Fruit fly (Drosophila melanogaster): ENCODE results near the gene csw.

Gene csw

dm6 chrX:2141854-2142216 lies 47.8 kb downstream of the csw start (continued):
- TF ChIP-seq tup (GFP tag; optimal IDR thresholded peaks at IDR 0.05): no peak
- peak; percentile 38 for TF ChIP-seq CG15011 (GFP tag; optimal IDR thresholded peaks at IDR 0.05)
- TF ChIP-seq CG12391 (tag; optimal IDR thresholded peaks at IDR 0.05): peak; percentile 48
- peak; percentile 34; the same call in 1 of the 2 replicates for TF ChIP-seq onecut (GFP tag; IDR thresholded peaks at IDR 0.05)
- peak; percentile 61 for TF ChIP-seq CG12071 (GFP tag; optimal IDR thresholded peaks at IDR 0.05)
- peak; percentile 2 to 90 for TF ChIP-seq Pdp1 (GFP tag; optimal IDR thresholded peaks at IDR 0.05)
- peak; percentile 34 for TF ChIP-seq Hand (GFP tag; optimal IDR thresholded peaks at IDR 0.05)
- TF ChIP-seq CG30403 (GFP tag; optimal IDR thresholded peaks at IDR 0.05): peak; percentile 48
- peak; percentile 31; the same call in 1 of the 2 replicates for TF ChIP-seq gsb (GFP tag; IDR thresholded peaks at IDR 0.05)
- peak; percentile 15 for TF ChIP-seq CG1792 (GFP tag; optimal IDR thresholded peaks at IDR 0.05)
- TF ChIP-seq Camta (GFP tag; optimal IDR thresholded peaks at IDR 0.05): peak; percentile 23
- peak; percentile 48; the same call in 1 of the 3 replicates for TF ChIP-seq CG11695 (GFP tag; IDR thresholded peaks at IDR 0.05)
- peak; percentile 46 to 57 for TF ChIP-seq Hr51 (GFP tag; optimal IDR thresholded peaks at IDR 0.05)
- TF ChIP-seq CG11085 (GFP tag; IDR thresholded peaks at IDR 0.05): 0 out of 2 replicates have a peak, but pooled peaks have one; percentile 15
- peak; percentile 55 for TF ChIP-seq CG10209 (GFP tag; optimal IDR thresholded peaks at IDR 0.05)
- TF ChIP-seq CG7839 (tag; optimal IDR thresholded peaks at IDR 0.05): peak; percentile 51
- peak; percentile 1 for TF ChIP-seq gcm (GFP tag; optimal IDR thresholded peaks at IDR 0.05)
- TF ChIP-seq nom (GFP tag; optimal IDR thresholded peaks at IDR 0.05): no peak
- TF ChIP-seq mld (GFP tag; IDR thresholded peaks at IDR 0.05; ENCODE audit: partially characterized antibody): no peak
- TF ChIP-seq Dbx (GFP tag; IDR thresholded peaks at IDR 0.05): peak; percentile 63; the same call in 2 of the 3 replicates
- peak; percentile 62 for TF ChIP-seq cg (GFP tag; optimal IDR thresholded peaks at IDR 0.05)
- peak; percentile 68 for TF ChIP-seq CG2875 (GFP tag; optimal IDR thresholded peaks at IDR 0.05)
- peak; percentile 13 for TF ChIP-seq az2 (GFP tag; optimal IDR thresholded peaks at IDR 0.05)
- TF ChIP-seq CG15514 (GFP tag; optimal IDR thresholded peaks at IDR 0.05): peak; percentile 42
- peak; percentile 28 for TF ChIP-seq pfk (GFP tag; optimal IDR thresholded peaks at IDR 0.05)
- peak; percentile 28; the same call in 1 of the 2 replicates for TF ChIP-seq Ptx1 (GFP tag; IDR thresholded peaks at IDR 0.05)
- no peak for TF ChIP-seq fru (optimal IDR thresholded peaks at IDR 0.05)
- TF ChIP-seq Med (GFP tag): peak; percentile 88
- no peak for TF ChIP-seq toy (GFP tag; IDR thresholded peaks at IDR 0.05)
- peak; percentile 30 for TF ChIP-seq CG6765 (GFP tag; optimal IDR thresholded peaks at IDR 0.05)
- TF ChIP-seq fd96Cb (tag; optimal IDR thresholded peaks at IDR 0.05): peak; percentile 30
- peak; percentile 25 for TF ChIP-seq CG10654 (GFP tag; optimal IDR thresholded peaks at IDR 0.05)
- no peak for TF ChIP-seq Doc3 (GFP tag; IDR thresholded peaks at IDR 0.05; ENCODE audit: partially characterized antibody)
- TF ChIP-seq Fer3 (tag; optimal IDR thresholded peaks at IDR 0.05): peak; percentile 57
- TF ChIP-seq CG2199 (GFP tag; IDR thresholded peaks at IDR 0.05): no peak
- peak; percentile 26; the same call in 1 of the 2 replicates for TF ChIP-seq al (GFP tag; IDR thresholded peaks at IDR 0.05)
- no peak for TF ChIP-seq trem (tag; optimal IDR thresholded peaks at IDR 0.05)
- TF ChIP-seq CG5245 (GFP tag; optimal IDR thresholded peaks at IDR 0.05): no peak
- no peak for TF ChIP-seq oc (tag; optimal IDR thresholded peaks at IDR 0.05)
- TF ChIP-seq Nf-YB (GFP tag; optimal IDR thresholded peaks at IDR 0.05): peak; percentile 8
- 0 out of 3 replicates have a peak, but pooled peaks have one; percentile 11 for TF ChIP-seq Aef1 (GFP tag; IDR thresholded peaks at IDR 0.05)
- TF ChIP-seq dm (GFP tag; optimal IDR thresholded peaks at IDR 0.05): peak; percentile 22
- peak; percentile 1 for TF ChIP-seq tx (GFP tag; optimal IDR thresholded peaks at IDR 0.05)
- TF ChIP-seq CG7556 (GFP tag; optimal IDR thresholded peaks at IDR 0.05): peak; percentile 52
- TF ChIP-seq CG8290 (GFP tag; optimal IDR thresholded peaks at IDR 0.05): no peak
- peak in 1 of 2 experiments; percentile 89 for TF ChIP-seq CG8290 (tag; optimal IDR thresholded peaks at IDR 0.05)
- TF ChIP-seq salm (tag; optimal IDR thresholded peaks at IDR 0.05): peak; percentile 17
- TF ChIP-seq ash1 (GFP tag; optimal IDR thresholded peaks at IDR 0.05): peak; percentile 53
- TF ChIP-seq Asciz (GFP tag; optimal IDR thresholded peaks at IDR 0.05): peak; percentile 61
- peak in 1 of 2 experiments; percentile 15 for TF ChIP-seq Hr78 (GFP tag; optimal IDR thresholded peaks at IDR 0.05)

All from whole organism, embryonic.